Worm (Caenorhabditis elegans) whole organism, L4/young adult: ENCODE data around the gene clec-85.

Experiments
- dao-5 ChIP-seq: sonication (generic microtip); optimal IDR thresholded peaks from 2 replicates; lab custom pipeline; 2016; ENCODE audit warnings: missing genotype, missing genetic modification characterization, moderate library complexity, missing compliant biosample characterization
- him-1 ChIP-seq: sonication (generic microtip); optimal IDR thresholded peaks from 2 replicates; lab custom pipeline; 2016; ENCODE audit warnings: missing genotype, missing genetic modification reagents, missing genetic modification characterization, missing compliant biosample characterization

ce11 chrIV:2890401-2890952 is 39.8 kb downstream of the clec-85 start, which contains the start of the genes nprt-1 and dib-1:
- no peak for TF ChIP-seq dao-5 (tag; lab: Kevin White, UChicago)
- TF ChIP-seq him-1 (tag; lab: Kevin White, UChicago) = no peak
